Worm (Caenorhabditis elegans) whole organism, young adult: ENCODE results near the gene gbh-2.
A peak's percentile ranks its signal among the peaks of the same experiment; 100 is the strongest.

Source experiments
- C17E4.6 ChIP-seq: fragments of 200-800 bp; sonication (Bioruptor generic); IDR thresholded peaks from 2 replicates; pipeline ENCODE4 v1.3.6; 2022; ENCODE audit warnings: missing genetic modification reagents, missing genetic modification characterization, missing compliant biosample characterization
- F23B12.7 ChIP-seq: sonication (generic microtip); optimal IDR thresholded peaks from 2 replicates; lab custom pipeline; 2017; ENCODE audit warnings: missing genetic modification characterization, mild to moderate bottlenecking, missing compliant biosample characterization, antibody characterized with exemption, moderate library complexity; ENCODE audit not compliant: insufficient read depth
- F39B2.1 ChIP-seq: fragments of 200-800 bp; sonication (Bioruptor generic); IDR thresholded peaks from 2 replicates; pipeline ENCODE4 v1.3.6; 2022; ENCODE audit warnings: missing genetic modification reagents, missing genetic modification characterization, missing compliant biosample characterization
- F52B5.7 ChIP-seq: sonication (generic microtip); optimal IDR thresholded peaks from 2 replicates; lab custom pipeline; 2016; ENCODE audit warnings: mild to moderate bottlenecking, missing genetic modification characterization, missing compliant biosample characterization
- F57A8.1 ChIP-seq: fragments of 200-800 bp; sonication (Bioruptor generic); optimal IDR thresholded peaks from 2 replicates; lab custom pipeline; 2018; ENCODE audit warnings: mild to moderate bottlenecking, missing genetic modification characterization, moderate library complexity, missing compliant biosample characterization
- K12H6.12 ChIP-seq: fragments of 200-800 bp; sonication (Bioruptor generic); optimal IDR thresholded peaks from 2 replicates; lab custom pipeline; 2018; ENCODE audit warnings: mild to moderate bottlenecking, missing genetic modification characterization, missing compliant biosample characterization
- Y53G8AR.9 ChIP-seq: fragments of 200-800 bp; sonication (Bioruptor generic); conservative IDR thresholded peaks from 2 replicates; pipeline ENCODE4 v1.3.6; 2022; ENCODE audit warnings: missing genetic modification reagents, missing genetic modification characterization, missing compliant biosample characterization
- Y56A3A.18 ChIP-seq: fragments of 200-800 bp; sonication (Bioruptor generic); IDR thresholded peaks from 2 replicates; pipeline ENCODE4 v1.3.6; 2022; ENCODE audit warnings: missing genetic modification reagents, missing genetic modification characterization, missing compliant biosample characterization
- ZK185.1 ChIP-seq: sonication (generic microtip); optimal IDR thresholded peaks from 2 replicates; lab custom pipeline; 2016; ENCODE audit warnings: mild to moderate bottlenecking, missing genetic modification characterization, missing compliant biosample characterization; ENCODE audit not compliant: poor library complexity, severe bottlenecking
- akir-1 ChIP-seq: fragments of 200-800 bp; sonication (Bioruptor generic); optimal IDR thresholded peaks from 2 replicates; lab custom pipeline; 2018; ENCODE audit warnings: mild to moderate bottlenecking, missing genetic modification characterization, moderate library complexity, missing compliant biosample characterization
- ama-1 ChIP-seq, 3 experiments: fragments of 150-350 bp in 1 of 3; sonication (generic microtip) in 2 of 3; optimal IDR thresholded peaks; 2 replicates each; lab custom pipeline; 2014 to 2018; ENCODE audit warnings: missing biosample characterization in 2 of 3, missing genetic modification characterization in 2 of 3, missing genetic modification reagents in 2 of 3
- bed-1 ChIP-seq: fragments of 200-800 bp; sonication (Bioruptor generic); IDR thresholded peaks from 2 replicates; pipeline ENCODE4 v1.3.6; 2022; ENCODE audit warnings: missing genetic modification reagents, missing genetic modification characterization, missing compliant biosample characterization
- cebp-1 ChIP-seq, 2 experiments: fragments of 200-800 bp in 1 of 2; sonication (Bioruptor generic) in 1 of 2; sonication (generic microtip) in 1 of 2; IDR thresholded peaks in 1 of 2; optimal IDR thresholded peaks in 1 of 2; 2 replicates each; pipeline versions ENCODE4 v1.3.6 to Lab custom; 2017 to 2022; ENCODE audit warnings: missing compliant biosample characterization in 2 of 2, missing genetic modification characterization in 2 of 2, mild to moderate bottlenecking in 1 of 2, missing genetic modification reagents in 1 of 2, moderate library complexity in 1 of 2
- ceh-40 ChIP-seq: fragments of 200-800 bp; sonication (Bioruptor generic); IDR thresholded peaks from 2 replicates; pipeline ENCODE4 v1.3.6; 2022; ENCODE audit warnings: missing genetic modification characterization, missing compliant biosample characterization
- ceh-58 ChIP-seq: fragments of 200-800 bp; sonication (Bioruptor generic); IDR thresholded peaks from 2 replicates; pipeline ENCODE4 v1.3.6; 2022; ENCODE audit warnings: missing genetic modification characterization, missing compliant biosample characterization
- ceh-79 ChIP-seq: sonication (generic microtip); optimal IDR thresholded peaks from 2 replicates; lab custom pipeline; 2017; ENCODE audit warnings: mild to moderate bottlenecking, missing genetic modification characterization, missing compliant biosample characterization
- chd-7 ChIP-seq: sonication (generic microtip); optimal IDR thresholded peaks from 2 replicates; lab custom pipeline; 2016; ENCODE audit warnings: mild to moderate bottlenecking, missing genetic modification characterization, moderate library complexity, missing compliant biosample characterization
- dox-1 ChIP-seq: fragments of 200-800 bp; sonication (Bioruptor generic); IDR thresholded peaks from 2 replicates; pipeline ENCODE4 v1.3.6; 2022; ENCODE audit warnings: missing genetic modification reagents, missing genetic modification characterization, missing compliant biosample characterization
- dpff-1 ChIP-seq: sonication (generic microtip); optimal IDR thresholded peaks from 2 replicates; lab custom pipeline; 2017; ENCODE audit warnings: mild to moderate bottlenecking, missing genetic modification characterization, missing compliant biosample characterization
- efl-1 ChIP-seq: fragments of 150-350 bp; optimal IDR thresholded peaks from 2 replicates; lab custom pipeline; 2014; ENCODE audit warnings: missing biosample characterization, missing genetic modification reagents, missing genetic modification characterization
- egrh-3 ChIP-seq: fragments of 200-800 bp; sonication (Bioruptor generic); IDR thresholded peaks from 2 replicates; pipeline ENCODE4 v1.3.6; 2022; ENCODE audit warnings: missing genetic modification reagents, missing genetic modification characterization, missing compliant biosample characterization
- gei-17 ChIP-seq: fragments of 200-800 bp; sonication (Bioruptor generic); optimal IDR thresholded peaks from 2 replicates; lab custom pipeline; 2018; ENCODE audit warnings: mild to moderate bottlenecking, missing genetic modification characterization, missing compliant biosample characterization
- him-1 ChIP-seq: sonication (generic microtip); optimal IDR thresholded peaks from 2 replicates; lab custom pipeline; 2016; ENCODE audit warnings: missing genotype, missing genetic modification reagents, missing genetic modification characterization, missing compliant biosample characterization
- hlh-12 ChIP-seq: sonication (generic microtip); optimal IDR thresholded peaks from 2 replicates; lab custom pipeline; 2016; ENCODE audit warnings: missing genetic modification characterization, missing compliant biosample characterization
- hsf-1 ChIP-seq: fragments of 200-800 bp; sonication (Bioruptor generic); IDR thresholded peaks from 2 replicates; pipeline ENCODE4 v1.3.6; 2022; ENCODE audit warnings: missing genetic modification reagents, missing genetic modification characterization, missing compliant biosample characterization
- lag-1 ChIP-seq: fragments of 200-800 bp; sonication (Bioruptor generic); IDR thresholded peaks from 2 replicates; pipeline ENCODE4 v1.3.6; 2022; ENCODE audit warnings: missing genetic modification reagents, missing genetic modification characterization, missing compliant biosample characterization
- let-526 ChIP-seq: fragments of 200-800 bp; sonication (Bioruptor generic); IDR thresholded peaks from 2 replicates; pipeline ENCODE4 v1.3.6; 2022; ENCODE audit warnings: missing genetic modification reagents, missing genetic modification characterization, missing compliant biosample characterization
- let-607 ChIP-seq, 2 experiments: fragments of 200-800 bp in 1 of 2; sonication (Bioruptor generic) in 1 of 2; sonication (generic microtip) in 1 of 2; optimal IDR thresholded peaks; 2 replicates each; lab custom pipeline; 2016 to 2018; ENCODE audit warnings: mild to moderate bottlenecking in 2 of 2, missing compliant biosample characterization in 2 of 2, missing genetic modification characterization in 2 of 2, moderate library complexity in 2 of 2, missing genotype in 1 of 2
- lsl-1 ChIP-seq: fragments of 200-800 bp; sonication (Bioruptor generic); optimal IDR thresholded peaks from 2 replicates; lab custom pipeline; 2018; ENCODE audit warnings: mild to moderate bottlenecking, missing genetic modification characterization, moderate library complexity, missing compliant biosample characterization
- madf-3 ChIP-seq: fragments of 200-800 bp; sonication (Bioruptor generic); IDR thresholded peaks from 2 replicates; pipeline ENCODE4 v1.3.6; 2022; ENCODE audit warnings: missing genetic modification reagents, missing genetic modification characterization, missing compliant biosample characterization
- mxl-1 ChIP-seq: sonication (generic microtip); optimal IDR thresholded peaks from 2 replicates; lab custom pipeline; 2016; ENCODE audit warnings: missing genetic modification characterization, missing compliant biosample characterization
- nfya-1 ChIP-seq: sonication (generic microtip); optimal IDR thresholded peaks from 2 replicates; lab custom pipeline; 2017; ENCODE audit warnings: antibody characterized with exemption, missing compliant biosample characterization, missing genetic modification characterization, borderline replicate concordance; ENCODE audit not compliant: insufficient read depth
- nhr-27 ChIP-seq: fragments of 200-800 bp; sonication (Bioruptor generic); optimal IDR thresholded peaks from 2 replicates; lab custom pipeline; 2018; ENCODE audit warnings: mild to moderate bottlenecking, missing genetic modification characterization, moderate library complexity, missing compliant biosample characterization
- pbrm-1 ChIP-seq: fragments of 200-800 bp; sonication (Bioruptor generic); IDR thresholded peaks from 2 replicates; pipeline ENCODE4 v1.3.6; 2022; ENCODE audit warnings: missing genetic modification reagents, missing genetic modification characterization, missing compliant biosample characterization
- pha-4 ChIP-seq: fragments of 150-350 bp; sonication (generic microtip); optimal IDR thresholded peaks from 2 replicates; lab custom pipeline; 2014; ENCODE audit warnings: missing biosample characterization, missing genetic modification reagents, missing genetic modification characterization
- rpc-1 ChIP-seq, 2 experiments: fragments of 150-350 bp in 1 of 2; sonication (generic microtip) in 1 of 2; optimal IDR thresholded peaks; 2 replicates each; lab custom pipeline; 2014 to 2018; ENCODE audit warnings: missing biosample characterization in 1 of 2, missing genetic modification characterization in 1 of 2, missing genetic modification reagents in 1 of 2, missing genotype in 1 of 2
- snpc-4 ChIP-seq, 5 experiments: fragments of 150-350 bp in 1 of 5; sonication (generic microtip) in 4 of 5; optimal IDR thresholded peaks; 2 replicates each; lab custom pipeline; 2014 to 2018; ENCODE audit warnings: missing genetic modification characterization in 5 of 5, missing biosample characterization in 3 of 5, antibody characterized with exemption in 2 of 5, mild to moderate bottlenecking in 2 of 5, missing compliant biosample characterization in 2 of 5, missing genotype in 2 of 5, moderate library complexity in 2 of 5, missing genetic modification reagents in 1 of 5
- sptf-2 ChIP-seq: fragments of 200-800 bp; sonication (Bioruptor generic); optimal IDR thresholded peaks from 2 replicates; lab custom pipeline; 2018; ENCODE audit warnings: mild to moderate bottlenecking, missing genetic modification characterization, missing compliant biosample characterization
- unc-130 ChIP-seq: sonication (generic microtip); optimal IDR thresholded peaks from 2 replicates; lab custom pipeline; 2016; ENCODE audit warnings: missing genetic modification reagents, missing genetic modification characterization, missing compliant biosample characterization
- xnd-1 ChIP-seq: sonication (generic microtip); optimal IDR thresholded peaks from 2 replicates; lab custom pipeline; 2016; ENCODE audit warnings: missing genotype, missing genetic modification reagents, missing genetic modification characterization, missing compliant biosample characterization
- ztf-3 ChIP-seq: fragments of 200-800 bp; sonication (Bioruptor generic); optimal IDR thresholded peaks from 2 replicates; lab custom pipeline; 2018; ENCODE audit warnings: mild to moderate bottlenecking, missing genetic modification characterization, missing compliant biosample characterization

Gene gbh-2

ce11 chrII:8479337-8479736 is 6.3 kb upstream of the gbh-2 start:
- TF ChIP-seq ceh-58 = 0 out of 2 replicates have a peak, but pooled peaks have one; percentile 67
- TF ChIP-seq unc-130 = no peak
- peak; percentile 8; the same call in 1 of the 2 replicates for TF ChIP-seq Y56A3A.18 (GFP tag; lab: Robert Waterston, UW)
- no peak for TF ChIP-seq F57A8.1
- no peak for TF ChIP-seq hlh-12
- TF ChIP-seq xnd-1 (tag; lab: Kevin White, UChicago) = no peak
- no peak for TF ChIP-seq egrh-3 (GFP tag; lab: Robert Waterston, UW)
- no peak for TF ChIP-seq C17E4.6 (GFP tag; lab: Robert Waterston, UW)
- no peak for TF ChIP-seq dpff-1 (tag; lab: Kevin White, UChicago)
- no peak for TF ChIP-seq rpc-1 (optimal IDR thresholded peaks at IDR 0.05; lab: Kevin White, UChicago)
- no peak for TF ChIP-seq rpc-1 (tag; optimal IDR thresholded peaks at IDR 0.05; lab: Kevin White, UChicago)
- no peak for TF ChIP-seq pha-4
- no peak for TF ChIP-seq lag-1
- no peak for TF ChIP-seq mxl-1 (tag; lab: Kevin White, UChicago)
- TF ChIP-seq Y53G8AR.9 (GFP tag; lab: Robert Waterston, UW) = 0 out of 2 replicates have a peak, but pooled peaks have one; percentile 16

ce11 chrII:8480166-8480565 is 5.5 kb upstream of the gbh-2 start, which contains the start of gene lact-4:
Gene lact-4 (minus strand): TSS chrII:8480478.
- TF ChIP-seq madf-3 (GFP tag; lab: Robert Waterston, UW) (0 out of 2 replicates have a peak, but pooled peaks have one; percentile 9), Y56A3A.18 (GFP tag; lab: Robert Waterston, UW) (0 out of 2 replicates have a peak, but pooled peaks have one; percentile 31), lsl-1 (GFP tag; lab: Kevin White, UChicago) (peak; percentile 41), ama-1 (optimal IDR thresholded peaks at IDR 0.05; lab: Kevin White, UChicago) (peak; percentile 51), ama-1 (GFP tag; optimal IDR thresholded peaks at IDR 0.05; lab: Kevin White, UChicago) (no peak), nfya-1 (tag; lab: Kevin White, UChicago) (no peak)

ce11 chrII:8481033-8481708 is 4.5 kb upstream of the gbh-2 start:
- TF ChIP-seq akir-1 = no peak
- TF ChIP-seq ztf-3 (GFP tag; lab: Kevin White, UChicago) = no peak
- TF ChIP-seq F52B5.7 (tag; lab: Kevin White, UChicago) = no peak
- 0 out of 2 replicates have a peak, but pooled peaks have one; percentile 16 for TF ChIP-seq Y53G8AR.9 (GFP tag; lab: Robert Waterston, UW)
- no peak for TF ChIP-seq nhr-27 (tag; lab: Kevin White, UChicago)
- no peak for TF ChIP-seq snpc-4 (GFP tag; optimal IDR thresholded peaks at IDR 0.05; lab: Kevin White, UChicago)
- TF ChIP-seq snpc-4 (tag; optimal IDR thresholded peaks at IDR 0.05; lab: Kevin White, UChicago) = no peak
- TF ChIP-seq let-607 (tag; optimal IDR thresholded peaks at IDR 0.05; lab: Kevin White, UChicago) = no peak
- 0 out of 2 replicates have a peak, but pooled peaks have one; percentile 26 for TF ChIP-seq pbrm-1 (GFP tag; lab: Robert Waterston, UW)
- no peak for TF ChIP-seq ZK185.1 (tag; lab: Kevin White, UChicago)
- peak; percentile 3 for TF ChIP-seq gei-17
- TF ChIP-seq ceh-40 (GFP tag; lab: Robert Waterston, UW) = no peak
- TF ChIP-seq cebp-1 (GFP tag; IDR thresholded peaks at IDR 0.05; lab: Robert Waterston, UW) = no peak
- peak; percentile 31 for TF ChIP-seq cebp-1 (tag; optimal IDR thresholded peaks at IDR 0.05; lab: Kevin White, UChicago)
- TF ChIP-seq K12H6.12 (tag; lab: Kevin White, UChicago) = peak; percentile 18
- peak; percentile 19 for TF ChIP-seq F23B12.7
- no peak for TF ChIP-seq sptf-2 (GFP tag; lab: Kevin White, UChicago)
- TF ChIP-seq F39B2.1 = no peak
- no peak for TF ChIP-seq mxl-1 (tag; lab: Kevin White, UChicago)
- TF ChIP-seq let-526 (GFP tag; lab: Robert Waterston, UW) = 0 out of 2 replicates have a peak, but pooled peaks have one; percentile 6
- TF ChIP-seq hsf-1 (GFP tag; lab: Robert Waterston, UW) = peak; percentile 81
- no peak for TF ChIP-seq dox-1
- no peak for TF ChIP-seq ceh-79 (tag; lab: Kevin White, UChicago)
- no peak for TF ChIP-seq him-1
- no peak for TF ChIP-seq bed-1 (GFP tag; lab: Robert Waterston, UW)
- no peak for TF ChIP-seq efl-1 (GFP tag; lab: Kevin White, UChicago)
- TF ChIP-seq C17E4.6 (GFP tag; lab: Robert Waterston, UW) = no peak
- peak; percentile 23 for TF ChIP-seq chd-7 (tag; lab: Kevin White, UChicago)
